Worm (Caenorhabditis elegans) whole organism, midembryonic: ENCODE results near the gene cdc-42.

Source experiments
- T22C8.4 ChIP-seq: fragments of 200-800 bp; sonication (Bioruptor generic); IDR thresholded peaks from 2 replicates; pipeline ENCODE4 v1.3.6; 2022; ENCODE audit warnings: missing genetic modification characterization, missing compliant biosample characterization
- cog-1 ChIP-seq: sonication (generic microtip); optimal IDR thresholded peaks from 2 replicates; lab custom pipeline; 2016; ENCODE audit warnings: missing genetic modification characterization, missing compliant biosample characterization
- flt-1 ChIP-seq: fragments of 200-800 bp; sonication (Bioruptor generic); IDR thresholded peaks from 2 replicates; pipeline ENCODE4 v1.3.6; 2022; ENCODE audit warnings: missing genetic modification characterization, missing compliant biosample characterization
- klf-2 ChIP-seq: fragments of 200-800 bp; sonication (Bioruptor generic); conservative IDR thresholded peaks from 2 replicates; pipeline ENCODE4 v1.3.6; 2022; ENCODE audit warnings: missing genetic modification reagents, missing genetic modification characterization, missing compliant biosample characterization
- med-1 ChIP-seq: sonication (generic microtip); optimal IDR thresholded peaks from 2 replicates; lab custom pipeline; 2017; ENCODE audit warnings: missing genetic modification characterization, mild to moderate bottlenecking, missing compliant biosample characterization, antibody characterized with exemption, missing genetic modification reagents; ENCODE audit not compliant: insufficient read depth
- ref-1 ChIP-seq: fragments of 200-800 bp; sonication (Bioruptor generic); conservative IDR thresholded peaks from 2 replicates; pipeline ENCODE4 v1.3.6; 2022; ENCODE audit warnings: missing genetic modification reagents, missing genetic modification characterization, missing compliant biosample characterization
- tab-1 ChIP-seq: fragments of 200-800 bp; sonication (Bioruptor generic); IDR thresholded peaks from 2 replicates; pipeline ENCODE4 v1.3.6; 2022; ENCODE audit warnings: missing genetic modification characterization, missing compliant biosample characterization
- ztf-23 ChIP-seq: fragments of 200-800 bp; sonication (Bioruptor generic); IDR thresholded peaks from 2 replicates; pipeline ENCODE4 v1.3.6; 2022; ENCODE audit warnings: missing genetic modification reagents, missing genetic modification characterization, missing compliant biosample characterization
- ztf-29 ChIP-seq: fragments of 200-800 bp; sonication (Bioruptor generic); IDR thresholded peaks from 2 replicates; pipeline ENCODE4 v1.3.6; 2022; ENCODE audit warnings: missing genetic modification reagents, missing genetic modification characterization, missing compliant biosample characterization

ce11 chrII:7663028-7663427 lies 46.8 kb downstream of the cdc-42 start:
- TF ChIP-seq ref-1 (GFP tag; lab: Robert Waterston, UW) (no peak), ztf-29 (no peak), tab-1 (no peak), ztf-23 (no peak), klf-2 (GFP tag; lab: Robert Waterston, UW) (no peak), cog-1 (no peak), med-1 (no peak), flt-1 (GFP tag; lab: Robert Waterston, UW) (no peak), T22C8.4 (GFP tag; lab: Robert Waterston, UW) (no peak)
